Fruit fly (Drosophila melanogaster) whole organism, prepupa: Measurements from ENCODE around the gene chinmo.
A peak's percentile ranks its signal among the peaks of the same experiment; 100 is the strongest.

Experiments
- Blimp-1 ChIP-seq: fragments of 200-800 bp; sonication (Bioruptor generic); optimal IDR thresholded peaks from 3 replicates; lab custom pipeline; 2017; ENCODE audit warnings: missing biosample characterization, missing genetic modification characterization, mild to moderate bottlenecking, moderate library complexity, missing genetic modification reagents
- CG10631 ChIP-seq: fragments of 200-800 bp; sonication (Bioruptor generic); optimal IDR thresholded peaks from 2 replicates; lab custom pipeline; 2016; ENCODE audit warnings: missing biosample characterization, missing genetic modification characterization
- CG10669 ChIP-seq: fragments of 200-800 bp; sonication (Bioruptor generic); optimal IDR thresholded peaks from 3 replicates; lab custom pipeline; 2018; ENCODE audit warnings: missing biosample characterization, mild to moderate bottlenecking, missing genetic modification characterization, moderate library complexity
- CG11294 ChIP-seq: fragments of 200-800 bp; sonication (Bioruptor generic); IDR thresholded peaks from 2 replicates; pipeline ENCODE4 v1.3.6; 2022; ENCODE audit warnings: missing biosample characterization, missing genetic modification characterization
- CG15336 ChIP-seq: fragments of 200-800 bp; sonication (Bioruptor generic); IDR thresholded peaks from 2 replicates; pipeline ENCODE4 v1.3.6; 2022; ENCODE audit warnings: missing biosample characterization, missing genetic modification characterization
- CG16779 ChIP-seq: fragments of 200-800 bp; sonication (Bioruptor generic); optimal IDR thresholded peaks from 3 replicates; lab custom pipeline; 2017; ENCODE audit warnings: missing biosample characterization, mild to moderate bottlenecking, missing genetic modification characterization
- CG3032 ChIP-seq: fragments of 200-800 bp; optimal IDR thresholded peaks from 2 replicates; lab custom pipeline; 2019; ENCODE audit warnings: missing biosample characterization, mild to moderate bottlenecking, missing genetic modification characterization, moderate library complexity
- CG31627 ChIP-seq: fragments of 200-800 bp; sonication (Bioruptor generic); optimal IDR thresholded peaks from 3 replicates; lab custom pipeline; 2016; ENCODE audit warnings: missing biosample characterization, missing genetic modification characterization
- CG32006 ChIP-seq: fragments of 200-800 bp; sonication (Bioruptor generic); optimal IDR thresholded peaks from 3 replicates; lab custom pipeline; 2017; ENCODE audit warnings: missing biosample characterization, mild to moderate bottlenecking, missing genetic modification characterization
- CG3919 ChIP-seq: fragments of 200-800 bp; sonication (Bioruptor generic); optimal IDR thresholded peaks from 3 replicates; lab custom pipeline; 2016; ENCODE audit warnings: missing biosample characterization, missing genetic modification characterization
- CG4318 ChIP-seq: fragments of 200-800 bp; sonication (Bioruptor generic); optimal IDR thresholded peaks from 3 replicates; lab custom pipeline; 2017; ENCODE audit warnings: missing biosample characterization, mild to moderate bottlenecking, missing genetic modification characterization
- CG6163 ChIP-seq: fragments of 200-800 bp; sonication (Bioruptor generic); IDR thresholded peaks from 3 replicates; pipeline ENCODE4 v1.3.6; 2022; ENCODE audit warnings: missing biosample characterization, missing genetic modification characterization
- CG6792 ChIP-seq: fragments of 200-800 bp; sonication (Bioruptor generic); optimal IDR thresholded peaks from 3 replicates; lab custom pipeline; 2016; ENCODE audit warnings: missing biosample characterization, missing genetic modification characterization
- CG6854 ChIP-seq: fragments of 200-800 bp; sonication (Bioruptor generic); optimal IDR thresholded peaks from 2 replicates; lab custom pipeline; 2017; ENCODE audit warnings: missing biosample characterization, mild to moderate bottlenecking, missing genetic modification characterization
- CG8632 ChIP-seq: fragments of 200-800 bp; sonication (Bioruptor generic); optimal IDR thresholded peaks from 3 replicates; lab custom pipeline; 2016; ENCODE audit warnings: missing biosample characterization, missing genetic modification characterization
- CG9139 ChIP-seq: fragments of 200-800 bp; sonication (Bioruptor generic); optimal IDR thresholded peaks from 3 replicates; lab custom pipeline; 2017; ENCODE audit warnings: missing biosample characterization, mild to moderate bottlenecking, missing genetic modification characterization
- Eip75B ChIP-seq: fragments of 200-800 bp; sonication (Bioruptor generic); optimal IDR thresholded peaks from 3 replicates; lab custom pipeline; 2016; ENCODE audit warnings: missing biosample characterization, missing genetic modification characterization
- Eip78C ChIP-seq: fragments of 200-800 bp; sonication (Bioruptor generic); peaks from one replicate; lab custom pipeline; 2016; ENCODE audit warnings: missing biosample characterization, missing genetic modification characterization
- Eip93F ChIP-seq: fragments of 200-800 bp; sonication (Bioruptor generic); optimal IDR thresholded peaks from 2 replicates; lab custom pipeline; 2016; ENCODE audit warnings: missing biosample characterization, mild to moderate bottlenecking, missing genetic modification characterization
- Ets21C ChIP-seq: fragments of 200-800 bp; sonication (Bioruptor generic); optimal IDR thresholded peaks from 3 replicates; lab custom pipeline; 2016; ENCODE audit warnings: missing biosample characterization, missing genetic modification characterization
- Ets96B ChIP-seq: fragments of 200-800 bp; optimal IDR thresholded peaks from 2 replicates; lab custom pipeline; 2019; ENCODE audit warnings: missing biosample characterization, mild to moderate bottlenecking, missing genetic modification characterization, moderate library complexity
- Gug ChIP-seq: fragments of 200-800 bp; sonication (Bioruptor generic); IDR thresholded peaks from 2 replicates; pipeline ENCODE4 v1.3.6; 2022; ENCODE audit warnings: missing biosample characterization, missing genetic modification characterization
- Hr38 ChIP-seq: sonication (Bioruptor generic); optimal IDR thresholded peaks from 2 replicates; lab custom pipeline; 2016; ENCODE audit warnings: missing biosample characterization, missing genetic modification characterization
- Hr39 ChIP-seq: fragments of 200-800 bp; sonication (Bioruptor generic); optimal IDR thresholded peaks from 2 replicates; lab custom pipeline; 2016; ENCODE audit warnings: missing biosample characterization, missing genetic modification characterization
- Lpt ChIP-seq: fragments of 200-800 bp; sonication (Bioruptor generic); optimal IDR thresholded peaks from 3 replicates; lab custom pipeline; 2016; ENCODE audit warnings: missing biosample characterization, missing genetic modification characterization
- OdsH ChIP-seq: fragments of 200-800 bp; sonication (Bioruptor generic); optimal IDR thresholded peaks from 3 replicates; lab custom pipeline; 2016; ENCODE audit warnings: missing biosample characterization, missing genetic modification characterization
- Sox15 ChIP-seq: fragments of 200-800 bp; sonication (Bioruptor generic); optimal IDR thresholded peaks from 3 replicates; lab custom pipeline; 2016; ENCODE audit warnings: missing biosample characterization, missing genetic modification characterization
- achi ChIP-seq: fragments of 200-800 bp; sonication (Bioruptor generic); optimal IDR thresholded peaks from 3 replicates; lab custom pipeline; 2016; ENCODE audit warnings: missing biosample characterization, missing genetic modification characterization
- acj6 ChIP-seq: fragments of 200-800 bp; sonication (Bioruptor generic); optimal IDR thresholded peaks from 3 replicates; lab custom pipeline; 2016; ENCODE audit warnings: missing biosample characterization, missing genetic modification characterization
- cyc ChIP-seq: fragments of 200-800 bp; sonication (Bioruptor generic); optimal IDR thresholded peaks from 3 replicates; lab custom pipeline; 2016; ENCODE audit warnings: missing biosample characterization, missing genetic modification characterization
- dac ChIP-seq: fragments of 200-800 bp; sonication (Bioruptor generic); optimal IDR thresholded peaks from 2 replicates; lab custom pipeline; 2017; ENCODE audit warnings: missing biosample characterization, mild to moderate bottlenecking, missing genetic modification characterization
- dsx ChIP-seq: fragments of 200-800 bp; optimal IDR thresholded peaks from 3 replicates; lab custom pipeline; 2019; ENCODE audit warnings: missing biosample characterization, mild to moderate bottlenecking, missing genetic modification characterization, moderate library complexity; ENCODE audit not compliant: poor library complexity, severe bottlenecking
- eg ChIP-seq: fragments of 200-800 bp; sonication (Bioruptor generic); IDR thresholded peaks from 3 replicates; pipeline ENCODE4 v1.3.6; 2022; ENCODE audit warnings: missing biosample characterization, missing genetic modification characterization
- esn ChIP-seq: fragments of 200-800 bp; sonication (Bioruptor generic); optimal IDR thresholded peaks from 2 replicates; lab custom pipeline; 2016; ENCODE audit warnings: missing biosample characterization, mild to moderate bottlenecking, missing genetic modification characterization, moderate library complexity
- fkh ChIP-seq: fragments of 200-800 bp; sonication (Bioruptor generic); optimal IDR thresholded peaks from 3 replicates; lab custom pipeline; 2017; ENCODE audit warnings: missing biosample characterization, mild to moderate bottlenecking, missing genetic modification characterization, moderate library complexity
- lz ChIP-seq: fragments of 200-800 bp; sonication (Bioruptor generic); optimal IDR thresholded peaks from 3 replicates; lab custom pipeline; 2016; ENCODE audit warnings: missing biosample characterization, missing genetic modification characterization
- net ChIP-seq: fragments of 200-800 bp; sonication (Bioruptor generic); optimal IDR thresholded peaks from 3 replicates; lab custom pipeline; 2016; ENCODE audit warnings: missing biosample characterization, missing genetic modification characterization
- salr ChIP-seq, 2 experiments: fragments of 200-800 bp; sonication (Bioruptor generic); optimal IDR thresholded peaks; 3 replicates each; lab custom pipeline; 2016 to 2018; ENCODE audit warnings: missing biosample characterization in 2 of 2, missing genetic modification characterization in 2 of 2, mild to moderate bottlenecking in 1 of 2
- spab ChIP-seq: fragments of 200-800 bp; sonication (Bioruptor generic); optimal IDR thresholded peaks from 2 replicates; lab custom pipeline; 2017; ENCODE audit warnings: missing biosample characterization, mild to moderate bottlenecking, missing genetic modification characterization, missing genetic modification reagents
- ss ChIP-seq, 2 experiments: fragments of 200-800 bp; sonication (Bioruptor generic); optimal IDR thresholded peaks; 2 replicates in 1 of 2; 3 replicates in 1 of 2; lab custom pipeline; 2017 to 2018; ENCODE audit warnings: mild to moderate bottlenecking in 2 of 2, missing biosample characterization in 2 of 2, missing genetic modification characterization in 2 of 2, moderate library complexity in 1 of 2
- topi ChIP-seq: fragments of 200-800 bp; sonication (Bioruptor generic); optimal IDR thresholded peaks from 3 replicates; lab custom pipeline; 2016; ENCODE audit warnings: missing biosample characterization, missing genetic modification characterization

The chinmo gene

DNA sequence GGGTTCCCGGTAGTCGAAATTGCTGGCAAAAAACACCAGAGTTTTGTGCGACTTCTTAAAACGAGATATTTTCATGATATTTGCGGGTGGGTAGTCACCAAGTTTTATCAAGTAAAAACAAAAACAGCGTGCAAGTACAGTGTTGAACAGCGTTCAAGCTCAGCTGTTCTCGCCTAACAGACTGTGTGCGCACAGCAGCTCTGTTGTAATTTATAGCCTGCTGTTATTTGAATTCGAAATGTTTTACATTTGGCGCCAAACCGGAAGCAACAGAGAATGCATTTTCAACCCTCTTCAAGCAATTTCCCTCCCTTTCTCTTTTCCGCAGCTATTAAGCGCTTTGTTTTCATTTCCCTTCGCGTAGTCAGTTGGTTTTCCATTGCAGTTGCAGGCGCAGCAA lies 81.1 kb downstream of the chinmo start, which contains the start of the genes CG17652 and CG17646 (continued):
- TF ChIP-seq CG6792 (GFP tag; lab: Kevin White, UChicago) = no peak
- no peak for TF ChIP-seq topi
- no peak for TF ChIP-seq salr (GFP tag; optimal IDR thresholded peaks at IDR 0.05; lab: Kevin White, UChicago)
- no peak for TF ChIP-seq eg (GFP tag; lab: Robert Waterston, UW)
- no peak for TF ChIP-seq Ets21C (GFP tag; lab: Kevin White, UChicago)
- TF ChIP-seq CG31627 (GFP tag; lab: Kevin White, UChicago) = no peak
- TF ChIP-seq CG8632 (GFP tag; lab: Kevin White, UChicago) = no peak
- TF ChIP-seq CG15336 (GFP tag; lab: Robert Waterston, UW) = no peak
- no peak for TF ChIP-seq CG10631 (GFP tag; lab: Kevin White, UChicago)
- TF ChIP-seq net = no peak
- no peak for TF ChIP-seq Hr38 (GFP tag; lab: Kevin White, UChicago)
- no peak for TF ChIP-seq Blimp-1 (GFP tag; lab: Kevin White, UChicago)
- peak; percentile 40 for TF ChIP-seq esn
- no peak for TF ChIP-seq CG16779 (tag; lab: Kevin White, UChicago)
- no peak for TF ChIP-seq CG4318 (GFP tag; lab: Kevin White, UChicago)
- no peak for TF ChIP-seq achi
- no peak for TF ChIP-seq dac (GFP tag; lab: Kevin White, UChicago)
- TF ChIP-seq ss (GFP tag; optimal IDR thresholded peaks at IDR 0.05; lab: Kevin White, UChicago) = peak in 1 of 2 experiments; percentile 8
- TF ChIP-seq spab (GFP tag; lab: Kevin White, UChicago) = no peak
- TF ChIP-seq CG10669 (GFP tag; lab: Kevin White, UChicago) = no peak
- TF ChIP-seq Gug (GFP tag; lab: Robert Waterston, UW) = no peak
- TF ChIP-seq lz (GFP tag; lab: Kevin White, UChicago) = no peak
- no peak for TF ChIP-seq CG9139
- TF ChIP-seq Sox15 (GFP tag; lab: Kevin White, UChicago) = no peak
- no peak for TF ChIP-seq CG3032 (tag; lab: Kevin White, UChicago)
- no peak for TF ChIP-seq acj6 (GFP tag; lab: Kevin White, UChicago)
- peak; percentile 1 for TF ChIP-seq CG6854 (GFP tag; lab: Kevin White, UChicago)
- TF ChIP-seq CG11294 (GFP tag; lab: Robert Waterston, UW) = no peak

DNA sequence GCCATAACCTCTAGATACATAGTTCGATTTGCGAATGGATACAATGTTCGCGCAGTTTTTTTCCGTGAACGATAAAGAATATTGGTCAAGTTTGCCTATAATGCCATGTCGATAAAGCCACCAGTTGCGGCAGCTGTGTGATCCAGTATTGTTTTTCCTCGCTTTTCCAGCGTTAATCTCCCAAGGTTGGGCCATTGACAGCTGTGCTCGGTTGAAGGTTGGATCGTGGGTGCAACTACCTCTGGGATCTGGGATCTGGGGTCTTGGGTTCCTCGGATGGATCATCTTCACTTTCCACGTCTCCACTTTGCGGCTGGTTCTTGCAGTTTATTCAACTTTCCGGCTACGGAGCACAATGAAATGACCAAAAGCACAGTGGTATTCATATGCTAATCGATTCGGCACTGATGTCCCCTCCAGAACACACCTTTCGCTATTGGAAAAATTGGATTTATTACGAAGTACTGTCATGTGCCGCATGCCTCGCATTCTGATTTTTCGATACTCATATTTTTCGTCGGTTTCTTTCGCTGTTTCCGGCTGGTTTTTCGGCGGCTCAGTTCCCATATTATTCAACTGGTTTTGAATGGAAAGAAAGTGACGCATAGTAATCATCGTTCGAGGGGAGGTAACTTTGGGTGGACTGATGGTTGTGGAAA lies 82.2 kb downstream of the chinmo start:
- peak; percentile 50; the same call in 2 of the 3 replicates for TF ChIP-seq CG6163 (GFP tag; lab: Robert Waterston, UW)
- no peak for TF ChIP-seq spab (GFP tag; lab: Kevin White, UChicago)
- no peak for TF ChIP-seq CG15336 (GFP tag; lab: Robert Waterston, UW)
- no peak for TF ChIP-seq CG32006
- no peak for TF ChIP-seq CG16779 (tag; lab: Kevin White, UChicago)
- TF ChIP-seq dsx (GFP tag; lab: Kevin White, UChicago) = no peak

DNA sequence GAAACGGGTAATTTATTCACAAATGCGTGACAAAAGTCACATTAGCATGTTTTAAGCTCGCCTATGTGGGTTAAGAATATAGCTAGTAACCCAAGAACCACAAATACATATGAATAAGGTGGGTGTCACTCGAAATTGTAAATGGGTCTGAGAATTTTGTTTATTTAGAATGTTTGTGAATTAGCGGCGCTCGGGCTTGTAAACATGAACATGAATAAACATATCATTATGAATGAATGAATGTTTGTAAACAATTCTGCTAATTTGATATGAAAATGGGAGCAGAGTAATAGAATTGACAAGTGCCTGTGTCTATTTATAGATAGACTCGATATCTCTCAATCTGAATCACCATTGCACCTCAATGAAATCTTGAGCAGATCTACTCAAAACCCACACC lies 84.1 kb downstream of the chinmo start:
- TF ChIP-seq Hr38 (GFP tag; lab: Kevin White, UChicago) = no peak
- TF ChIP-seq fkh (GFP tag; lab: Kevin White, UChicago) = peak; percentile 64
- no peak for TF ChIP-seq CG8632 (GFP tag; lab: Kevin White, UChicago)
- TF ChIP-seq Sox15 (GFP tag; lab: Kevin White, UChicago) = no peak
- no peak for TF ChIP-seq Hr39 (GFP tag; lab: Kevin White, UChicago)
- no peak for TF ChIP-seq Eip93F (GFP tag; lab: Kevin White, UChicago)

DNA sequence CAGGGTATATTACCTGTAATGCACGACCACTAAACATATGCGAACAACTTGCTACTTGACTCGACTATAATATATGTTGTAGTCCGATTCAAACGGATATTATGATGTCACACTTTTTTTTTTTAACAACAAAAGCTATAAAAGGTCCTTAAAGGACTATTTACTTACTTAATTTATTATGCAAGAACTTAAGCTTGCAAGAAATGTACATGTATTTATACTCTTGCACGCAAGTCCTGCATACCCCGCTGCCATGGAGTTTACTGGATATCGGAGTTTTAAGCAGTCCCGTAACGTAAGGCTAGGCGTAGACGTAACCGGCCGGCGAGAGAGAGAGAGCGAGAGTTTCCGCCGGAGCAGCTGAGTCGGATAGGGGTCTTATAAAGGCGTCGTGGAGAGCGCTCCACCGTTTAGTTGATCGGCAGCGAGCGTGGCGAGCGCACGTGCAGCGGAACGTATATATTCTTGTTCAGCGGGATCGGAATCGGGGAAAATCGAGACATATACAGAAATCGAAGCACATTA lies 86.1 kb downstream of the chinmo start:
- TF ChIP-seq CG10669 (GFP tag; lab: Kevin White, UChicago) (peak; percentile 78), cyc (peak; percentile 74), eg (GFP tag; lab: Robert Waterston, UW) (peak; percentile 94), dac (GFP tag; lab: Kevin White, UChicago) (peak; percentile 96), Gug (GFP tag; lab: Robert Waterston, UW) (peak; percentile 94), OdsH (peak; percentile 96), salr (GFP tag; optimal IDR thresholded peaks at IDR 0.05; lab: Kevin White, UChicago) (peak; percentile 39 to 96), Lpt (GFP tag; lab: Kevin White, UChicago) (peak; percentile 95), CG11294 (GFP tag; lab: Robert Waterston, UW) (peak; percentile 90), Hr38 (GFP tag; lab: Kevin White, UChicago) (peak; percentile 67), Eip75B (peak; percentile 90), Blimp-1 (GFP tag; lab: Kevin White, UChicago) (no peak), Sox15 (GFP tag; lab: Kevin White, UChicago) (peak; percentile 75), CG3919 (GFP tag; lab: Kevin White, UChicago) (peak; percentile 93), CG9139 (peak; percentile 49), Eip78C (GFP tag; lab: Kevin White, UChicago) (peak; percentile 97), net (peak; percentile 93), Ets96B (tag; lab: Kevin White, UChicago) (peak; percentile 80), CG8632 (GFP tag; lab: Kevin White, UChicago) (peak; percentile 82), lz (GFP tag; lab: Kevin White, UChicago) (peak; percentile 76), Hr39 (GFP tag; lab: Kevin White, UChicago) (peak; percentile 76)
